Fruit fly (Drosophila melanogaster): ENCODE results near the gene Trpml.

The Trpml gene

dm6 chr3L:19695057-19695627 is 23.0 kb downstream of the Trpml start, which contains the start of gene verm (continued):
- TF ChIP-seq CG11093 (GFP tag; IDR thresholded peaks at IDR 0.05) (peak; percentile 17; the same call in 1 of the 3 replicates), bab2 (GFP tag; optimal IDR thresholded peaks at IDR 0.05) (no peak), crp (GFP tag; optimal IDR thresholded peaks at IDR 0.05) (no peak), cg (GFP tag; optimal IDR thresholded peaks at IDR 0.05) (no peak), CG11456 (GFP tag; IDR thresholded peaks at IDR 0.05) (no peak), Taf1 (GFP tag; IDR thresholded peaks at IDR 0.05) (no peak), Fer1 (GFP tag; optimal IDR thresholded peaks at IDR 0.05) (peak; percentile 5), sd (tag; optimal IDR thresholded peaks at IDR 0.05) (peak; percentile 25), kah (GFP tag; optimal IDR thresholded peaks at IDR 0.05) (no peak), CG13287 (GFP tag; IDR thresholded peaks at IDR 0.05; ENCODE audit: partially characterized antibody) (peak; percentile 18; the same call in 1 of the 2 replicates), YL-1 (GFP tag; optimal IDR thresholded peaks at IDR 0.05) (no peak), nom (GFP tag; optimal IDR thresholded peaks at IDR 0.05) (peak; percentile 49), lilli (GFP tag; optimal IDR thresholded peaks at IDR 0.05) (peak; percentile 19), lab (GFP tag; optimal IDR thresholded peaks at IDR 0.05) (peak; percentile 19), CG10959 (GFP tag; IDR thresholded peaks at IDR 0.05) (no peak), hth (optimal IDR thresholded peaks at IDR 0.05) (no peak), Adf1 (GFP tag; IDR thresholded peaks at IDR 0.05) (peak; percentile 8; the same call in 1 of the 2 replicates), Med (GFP tag) (peak; percentile 76), CG17328 (GFP tag; IDR thresholded peaks at IDR 0.05) (0 out of 2 replicates have a peak, but pooled peaks have one; percentile 11), Oaz (GFP tag; IDR thresholded peaks at IDR 0.05) (no peak), sob (GFP tag; IDR thresholded peaks at IDR 0.05) (0 out of 2 replicates have a peak, but pooled peaks have one; percentile 28), dpn (GFP tag; optimal IDR thresholded peaks at IDR 0.05) (no peak), CG32532 (GFP tag; IDR thresholded peaks at IDR 0.05) (peak; percentile 38; the same call in 1 of the 2 replicates), CG17361 (GFP tag; IDR thresholded peaks at IDR 0.05) (no peak), vvl (GFP tag; IDR thresholded peaks at IDR 0.05) (peak; percentile 69; the same call in 1 of the 2 replicates), fd96Cb (tag; optimal IDR thresholded peaks at IDR 0.05) (no peak), CG8765 (GFP tag; IDR thresholded peaks at IDR 0.05) (peak; percentile 47; the same call in 1 of the 2 replicates), CG15073 (GFP tag; optimal IDR thresholded peaks at IDR 0.05) (no peak), z (GFP tag; IDR thresholded peaks at IDR 0.05) (0 out of 3 replicates have a peak, but pooled peaks have one; percentile 27), lola (GFP tag; optimal IDR thresholded peaks at IDR 0.05) (no peak), CG6854 (GFP tag; optimal IDR thresholded peaks at IDR 0.05) (no peak), CG7987 (GFP tag; optimal IDR thresholded peaks at IDR 0.05) (peak; percentile 18), Deaf1 (tag; optimal IDR thresholded peaks at IDR 0.05) (peak; percentile 44), HHEX (GFP tag; optimal IDR thresholded peaks at IDR 0.05) (peak; percentile 24), dati (GFP tag; IDR thresholded peaks at IDR 0.05) (no peak), Bgb (GFP tag; IDR thresholded peaks at IDR 0.05; ENCODE audit: partially characterized antibody) (peak; percentile 58), yki (optimal IDR thresholded peaks at IDR 0.05) (no peak), Ets65A (GFP tag) (no peak), Dbx (GFP tag; IDR thresholded peaks at IDR 0.05) (peak; percentile 44; the same call in 1 of the 3 replicates)

dm6 chr3L:19694156-19694643 is 23.9 kb downstream of the Trpml start:
- peak; percentile 7 for TF ChIP-seq Deaf1 (tag; optimal IDR thresholded peaks at IDR 0.05)
- TF ChIP-seq Awh (GFP tag; IDR thresholded peaks at IDR 0.05), result 0 out of 2 replicates have a peak, but pooled peaks have one; percentile 33
- TF ChIP-seq nom (GFP tag; optimal IDR thresholded peaks at IDR 0.05), result peak; percentile 64
- peak; percentile 26 for TF ChIP-seq Sry-β (GFP tag; optimal IDR thresholded peaks at IDR 0.05)
- peak; percentile 57 for TF ChIP-seq sens (GFP tag)
- peak; percentile 85 for TF ChIP-seq CG13894 (tag; optimal IDR thresholded peaks at IDR 0.05)
- peak; percentile 36 for TF ChIP-seq CG7987 (GFP tag; optimal IDR thresholded peaks at IDR 0.05)
- peak; percentile 83 for TF ChIP-seq CG33557 (GFP tag; optimal IDR thresholded peaks at IDR 0.05)
- TF ChIP-seq run (tag; optimal IDR thresholded peaks at IDR 0.05), result peak; percentile 48
- TF ChIP-seq chinmo (GFP tag; IDR thresholded peaks at IDR 0.05; ENCODE audit: partially characterized antibody), result 0 out of 4 replicates have a peak, but pooled peaks have one; percentile 69
- no peak for TF ChIP-seq CG11456 (GFP tag; IDR thresholded peaks at IDR 0.05)
- no peak for TF ChIP-seq sug (tag; optimal IDR thresholded peaks at IDR 0.05)
- TF ChIP-seq CG2712 (tag; optimal IDR thresholded peaks at IDR 0.05), result peak; percentile 21
- peak; percentile 6 for TF ChIP-seq mirr (GFP tag; optimal IDR thresholded peaks at IDR 0.05)
- TF ChIP-seq nerfin-1 (tag; optimal IDR thresholded peaks at IDR 0.05), result peak; percentile 4
- TF ChIP-seq pum (GFP tag; optimal IDR thresholded peaks at IDR 0.05), result no peak

Data from whole organism, embryonic.